Fruit fly (Drosophila melanogaster): ENCODE measurements around the gene Ilp6.

Gene Ilp6

DNA sequence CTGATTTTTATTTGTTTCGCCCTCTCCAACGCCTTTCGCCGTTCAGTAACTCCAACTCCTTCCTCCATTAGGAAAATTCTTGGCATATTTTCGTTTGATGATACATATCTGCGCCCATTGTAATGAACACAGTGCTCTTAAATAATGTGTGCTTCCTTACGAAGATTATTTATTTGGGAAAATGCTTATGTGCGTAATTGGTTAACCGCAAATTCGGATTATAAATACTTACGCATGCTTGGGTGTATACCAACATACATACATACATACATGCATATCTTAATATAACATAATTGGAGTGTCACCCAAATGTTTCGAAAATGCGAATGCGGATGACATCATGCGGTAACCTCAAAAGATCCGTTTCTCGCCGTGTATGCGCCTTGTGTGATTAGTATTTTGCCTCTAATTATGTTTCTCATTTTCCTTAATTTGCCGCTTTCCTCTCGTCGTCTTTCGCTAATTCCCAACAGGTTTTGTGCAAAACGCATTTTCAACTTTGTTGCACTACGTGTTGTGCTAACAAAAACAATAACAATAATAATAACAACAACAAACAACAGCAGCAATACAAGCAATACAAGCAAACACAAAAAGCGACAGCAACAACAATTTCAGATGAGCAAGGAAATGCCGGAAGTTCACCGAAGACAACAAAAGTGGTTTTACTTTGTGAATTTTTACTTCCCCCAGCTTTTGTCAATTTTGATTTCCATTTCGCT lies 29.8 kb downstream of the Ilp6 start (continued):
- TF ChIP-seq CG3919 (GFP tag; optimal IDR thresholded peaks at IDR 0.05), result no peak
- TF ChIP-seq CG6854 (GFP tag; optimal IDR thresholded peaks at IDR 0.05), result no peak
- TF ChIP-seq pdm3 (GFP tag; optimal IDR thresholded peaks at IDR 0.05), result no peak
- TF ChIP-seq Blimp-1 (GFP tag; optimal IDR thresholded peaks at IDR 0.05), result no peak
- no peak for TF ChIP-seq CG6163 (GFP tag; IDR thresholded peaks at IDR 0.05)
- no peak for TF ChIP-seq CG10669 (GFP tag; optimal IDR thresholded peaks at IDR 0.05)
- no peak for TF ChIP-seq CG6792 (GFP tag; optimal IDR thresholded peaks at IDR 0.05)
- peak; percentile 18 for TF ChIP-seq CG4318 (GFP tag; optimal IDR thresholded peaks at IDR 0.05)
- no peak for TF ChIP-seq fd59A (GFP tag; optimal IDR thresholded peaks at IDR 0.05)
- no peak for TF ChIP-seq Ets21C (GFP tag; optimal IDR thresholded peaks at IDR 0.05)
- TF ChIP-seq Gug (GFP tag; IDR thresholded peaks at IDR 0.05), result no peak
- TF ChIP-seq CG16779 (tag; optimal IDR thresholded peaks at IDR 0.05), result no peak
- no peak for TF ChIP-seq CG7368 (GFP tag; optimal IDR thresholded peaks at IDR 0.05)
- TF ChIP-seq CG3032 (tag; optimal IDR thresholded peaks at IDR 0.05), result no peak
- no peak for TF ChIP-seq Hr39 (GFP tag; optimal IDR thresholded peaks at IDR 0.05)
- TF ChIP-seq CG1621 (tag; optimal IDR thresholded peaks at IDR 0.05), result no peak
- TF ChIP-seq CG8119 (GFP tag; IDR thresholded peaks at IDR 0.05), result peak; percentile 25; the same call in 1 of the 3 replicates
- TF ChIP-seq Met (GFP tag; optimal IDR thresholded peaks at IDR 0.05), result no peak
- TF ChIP-seq OdsH (GFP tag; optimal IDR thresholded peaks at IDR 0.05), result no peak
- TF ChIP-seq Eip78C (GFP tag), result peak; percentile 64
- no peak for TF ChIP-seq CG31627 (GFP tag; optimal IDR thresholded peaks at IDR 0.05)

- peak; percentile 75 for TF ChIP-seq Sox15 (GFP tag; optimal IDR thresholded peaks at IDR 0.05)
- TF ChIP-seq topi (GFP tag; optimal IDR thresholded peaks at IDR 0.05), result peak; percentile 92
- TF ChIP-seq CG1621 (tag; optimal IDR thresholded peaks at IDR 0.05), result peak; percentile 76
- peak; percentile 82 for TF ChIP-seq Ets21C (GFP tag; optimal IDR thresholded peaks at IDR 0.05)
- peak; percentile 81 for TF ChIP-seq CG3919 (GFP tag; optimal IDR thresholded peaks at IDR 0.05)
- TF ChIP-seq lz (GFP tag; optimal IDR thresholded peaks at IDR 0.05), result peak; percentile 90
- peak; percentile 87 for TF ChIP-seq Hr39 (GFP tag; optimal IDR thresholded peaks at IDR 0.05)
- TF ChIP-seq CG8632 (GFP tag; optimal IDR thresholded peaks at IDR 0.05), result peak; percentile 81
- TF ChIP-seq CG6854 (GFP tag; optimal IDR thresholded peaks at IDR 0.05), result peak; percentile 68
- peak; percentile 88 for TF ChIP-seq CG32006 (GFP tag; optimal IDR thresholded peaks at IDR 0.05)
- peak; percentile 81 for TF ChIP-seq CG10669 (GFP tag; optimal IDR thresholded peaks at IDR 0.05)
- peak; percentile 96 for TF ChIP-seq Eip78C (GFP tag)
- TF ChIP-seq vri (GFP tag; optimal IDR thresholded peaks at IDR 0.05), result peak; percentile 88
- TF ChIP-seq Met (GFP tag; optimal IDR thresholded peaks at IDR 0.05), result peak; percentile 92
- TF ChIP-seq CG4318 (GFP tag; optimal IDR thresholded peaks at IDR 0.05), result peak; percentile 71
- TF ChIP-seq CG10631 (GFP tag; optimal IDR thresholded peaks at IDR 0.05), result peak; percentile 83
- peak; percentile 28 for TF ChIP-seq fd85E (GFP tag; optimal IDR thresholded peaks at IDR 0.05)
- TF ChIP-seq CG8119 (GFP tag; IDR thresholded peaks at IDR 0.05), result peak; percentile 90
- peak; percentile 84 for TF ChIP-seq CG6276 (GFP tag; optimal IDR thresholded peaks at IDR 0.05)
- peak; percentile 54 for TF ChIP-seq Eip93F (GFP tag; optimal IDR thresholded peaks at IDR 0.05)
- TF ChIP-seq pdm3 (GFP tag; optimal IDR thresholded peaks at IDR 0.05), result peak; percentile 89
- TF ChIP-seq CG7368 (GFP tag; optimal IDR thresholded peaks at IDR 0.05), result peak; percentile 74
- peak; percentile 83 for TF ChIP-seq achi (GFP tag; optimal IDR thresholded peaks at IDR 0.05)
- peak; percentile 72 for TF ChIP-seq Ets96B (tag; optimal IDR thresholded peaks at IDR 0.05)
- TF ChIP-seq Sox102F (GFP tag; optimal IDR thresholded peaks at IDR 0.05), result peak; percentile 87
- TF ChIP-seq net (GFP tag; optimal IDR thresholded peaks at IDR 0.05), result peak; percentile 77
- peak; percentile 82 for TF ChIP-seq CG6808 (GFP tag; optimal IDR thresholded peaks at IDR 0.05)
- peak; percentile 82 for TF ChIP-seq CG6792 (GFP tag; optimal IDR thresholded peaks at IDR 0.05)
- peak; percentile 86 for TF ChIP-seq fkh (GFP tag; optimal IDR thresholded peaks at IDR 0.05)
- peak; percentile 72 for TF ChIP-seq CG11762 (GFP tag; optimal IDR thresholded peaks at IDR 0.05; ENCODE audit: insufficient read depth)
- TF ChIP-seq dac (GFP tag; optimal IDR thresholded peaks at IDR 0.05), result peak; percentile 64
- peak; percentile 71 for TF ChIP-seq CG3032 (tag; optimal IDR thresholded peaks at IDR 0.05)
- TF ChIP-seq CG11294 (GFP tag; IDR thresholded peaks at IDR 0.05), result peak; percentile 43; the same call in 1 of the 2 replicates
- TF ChIP-seq OdsH (GFP tag; optimal IDR thresholded peaks at IDR 0.05), result peak; percentile 79
- peak; percentile 92 for TF ChIP-seq esn (GFP tag; optimal IDR thresholded peaks at IDR 0.05)
- TF ChIP-seq CG6163 (GFP tag; IDR thresholded peaks at IDR 0.05), result peak; percentile 85
- TF ChIP-seq CG15336 (GFP tag; IDR thresholded peaks at IDR 0.05), result peak; percentile 87
- TF ChIP-seq CG31627 (GFP tag; optimal IDR thresholded peaks at IDR 0.05), result peak; percentile 87
- peak; percentile 87 for TF ChIP-seq Eip75B (GFP tag; optimal IDR thresholded peaks at IDR 0.05)
- TF ChIP-seq CG11902 (GFP tag; optimal IDR thresholded peaks at IDR 0.05), result peak; percentile 74
Measured at dm6 chrX:2303771-2304513, 30.5 kb downstream of the Ilp6 start.
